Fruit fly (Drosophila melanogaster): ENCODE data around the gene emc.

The emc gene

dm6 chr3L:755259-755658 is 6.1 kb downstream of the emc start, which contains the start of gene hng3:
TSS of gene hng3 (minus strand) at chr3L:755489.
- TF ChIP-seq mld (GFP tag; IDR thresholded peaks at IDR 0.05; ENCODE audit: partially characterized antibody) (no peak), croc (GFP tag; conservative IDR thresholded peaks at IDR 0.05) (0 out of 3 replicates have a peak, but pooled peaks have one; percentile 5), oc (tag; optimal IDR thresholded peaks at IDR 0.05) (peak; percentile 34), CG33213 (GFP tag; optimal IDR thresholded peaks at IDR 0.05) (no peak), sens (GFP tag) (peak; percentile 73), Sry-β (GFP tag; optimal IDR thresholded peaks at IDR 0.05) (no peak), ci (GFP tag; IDR thresholded peaks at IDR 0.05) (0 out of 3 replicates have a peak, but pooled peaks have one; percentile 24), Pdp1 (GFP tag; optimal IDR thresholded peaks at IDR 0.05) (peak in 1 of 2 experiments; percentile 6), CG3838 (GFP tag; optimal IDR thresholded peaks at IDR 0.05) (no peak), hb (GFP tag; IDR thresholded peaks at IDR 0.05; ENCODE audit: partially characterized antibody) (0 out of 3 replicates have a peak, but pooled peaks have one; percentile 6)

dm6 chr3L:756372-756771 is 7.2 kb downstream of the emc start:
- peak; percentile 7 for TF ChIP-seq Sox100B (GFP tag; optimal IDR thresholded peaks at IDR 0.05)
- TF ChIP-seq fd3F (GFP tag; optimal IDR thresholded peaks at IDR 0.05), result no peak
- TF ChIP-seq CG14014 (GFP tag; IDR thresholded peaks at IDR 0.05), result no peak
- no peak for TF ChIP-seq Usf (GFP tag; optimal IDR thresholded peaks at IDR 0.05)
- TF ChIP-seq CG10267 (tag; optimal IDR thresholded peaks at IDR 0.05), result no peak
- no peak for TF ChIP-seq CG15073 (GFP tag; optimal IDR thresholded peaks at IDR 0.05)
- TF ChIP-seq stwl (tag; optimal IDR thresholded peaks at IDR 0.05), result no peak
- TF ChIP-seq CG3065 (GFP tag; optimal IDR thresholded peaks at IDR 0.05), result no peak
- TF ChIP-seq tap (tag; optimal IDR thresholded peaks at IDR 0.05), result peak; percentile 23
- TF ChIP-seq lilli (GFP tag; optimal IDR thresholded peaks at IDR 0.05), result no peak
- 0 out of 3 replicates have a peak, but pooled peaks have one; percentile 21 for TF ChIP-seq CG17361 (GFP tag; IDR thresholded peaks at IDR 0.05)
- TF ChIP-seq CG3281 (GFP tag; optimal IDR thresholded peaks at IDR 0.05), result no peak
- no peak for TF ChIP-seq prd (optimal IDR thresholded peaks at IDR 0.05)
- TF ChIP-seq prd (GFP tag; IDR thresholded peaks at IDR 0.05), result no peak
- TF ChIP-seq Bteb2 (GFP tag; optimal IDR thresholded peaks at IDR 0.05), result no peak
- no peak for TF ChIP-seq sqz (GFP tag; optimal IDR thresholded peaks at IDR 0.05)
- no peak for TF ChIP-seq Stat92E (GFP tag; optimal IDR thresholded peaks at IDR 0.05)
- TF ChIP-seq Hr51 (GFP tag; optimal IDR thresholded peaks at IDR 0.05), result peak in 1 of 2 experiments; percentile 31
- no peak for TF ChIP-seq pzg (GFP tag; optimal IDR thresholded peaks at IDR 0.05)
- 0 out of 3 replicates have a peak, but pooled peaks have one; percentile 9 for TF ChIP-seq CG34422 (GFP tag; IDR thresholded peaks at IDR 0.05)
- no peak for TF ChIP-seq pnt (GFP tag; optimal IDR thresholded peaks at IDR 0.05)
- TF ChIP-seq Dfd (GFP tag; optimal IDR thresholded peaks at IDR 0.05), result no peak
- peak; percentile 4 for TF ChIP-seq ATbp (GFP tag; optimal IDR thresholded peaks at IDR 0.05)
- TF ChIP-seq CG1603 (tag; optimal IDR thresholded peaks at IDR 0.05), result peak; percentile 36
- no peak for TF ChIP-seq eyg (GFP tag; optimal IDR thresholded peaks at IDR 0.05)
- TF ChIP-seq sisA (GFP tag; IDR thresholded peaks at IDR 0.05), result peak; percentile 27
- TF ChIP-seq ewg (GFP tag; optimal IDR thresholded peaks at IDR 0.05), result peak; percentile 28
- no peak for TF ChIP-seq nom (GFP tag; optimal IDR thresholded peaks at IDR 0.05)
- TF ChIP-seq Med (GFP tag), result peak; percentile 64
- TF ChIP-seq Mad (GFP tag; optimal IDR thresholded peaks at IDR 0.05), result no peak
- no peak for TF ChIP-seq CG11093 (GFP tag; IDR thresholded peaks at IDR 0.05)
- TF ChIP-seq CG9817 (tag; optimal IDR thresholded peaks at IDR 0.05), result no peak
- TF ChIP-seq CG9609 (GFP tag; optimal IDR thresholded peaks at IDR 0.05), result no peak
- no peak for TF ChIP-seq cas (GFP tag; IDR thresholded peaks at IDR 0.05)
- TF ChIP-seq TFAM (GFP tag; optimal IDR thresholded peaks at IDR 0.05), result no peak
- TF ChIP-seq ttk (GFP tag; IDR thresholded peaks at IDR 0.05), result peak; percentile 32; the same call in 1 of the 2 replicates
- no peak for TF ChIP-seq knrl (GFP tag; IDR thresholded peaks at IDR 0.05; ENCODE audit: partially characterized antibody)
- peak; percentile 5 for TF ChIP-seq CG12391 (tag; optimal IDR thresholded peaks at IDR 0.05)
- TF ChIP-seq CG11696 (GFP tag; IDR thresholded peaks at IDR 0.05), result peak; percentile 67
